Worm (Caenorhabditis elegans) whole organism, L4 larva: Measurements from ENCODE around the gene F09B12.3.

Experiments
- F10B5.3 ChIP-seq: sonication (generic microtip); optimal IDR thresholded peaks from 2 replicates; lab custom pipeline; 2016; ENCODE audit warnings: mild to moderate bottlenecking, missing genetic modification characterization, missing compliant biosample characterization
- F26F4.8 ChIP-seq: fragments of 200-800 bp; sonication (Bioruptor generic); conservative IDR thresholded peaks from 2 replicates; pipeline ENCODE4 v1.3.6; 2022; ENCODE audit warnings: missing genetic modification characterization, missing compliant biosample characterization
- T26A8.4 ChIP-seq: fragments of 200-800 bp; sonication (Bioruptor generic); IDR thresholded peaks from 2 replicates; pipeline ENCODE4 v1.3.6; 2022; ENCODE audit warnings: missing genetic modification characterization, missing compliant biosample characterization
- Y105C5A.15 ChIP-seq: fragments of 200-800 bp; sonication (Bioruptor generic); IDR thresholded peaks from 2 replicates; pipeline ENCODE4 v1.3.6; 2022; ENCODE audit warnings: missing genetic modification characterization, missing compliant biosample characterization
- Y5F2A.4 ChIP-seq: fragments of 200-800 bp; sonication (Bioruptor generic); optimal IDR thresholded peaks from 2 replicates; lab custom pipeline; 2018; ENCODE audit warnings: mild to moderate bottlenecking, missing genetic modification characterization, missing compliant biosample characterization
- ZK337.2 ChIP-seq: fragments of 200-800 bp; sonication (Bioruptor generic); IDR thresholded peaks from 2 replicates; pipeline ENCODE4 v1.3.6; 2022; ENCODE audit warnings: missing genetic modification reagents, missing genetic modification characterization, missing compliant biosample characterization
- attf-4 ChIP-seq: sonication (generic microtip); optimal IDR thresholded peaks from 3 replicates; lab custom pipeline; 2017; ENCODE audit warnings: missing biosample characterization, missing genetic modification characterization
- ceh-20 ChIP-seq: fragments of 200-800 bp; sonication (Bioruptor generic); IDR thresholded peaks from 2 replicates; pipeline ENCODE4 v1.3.6; 2022; ENCODE audit warnings: missing genetic modification reagents, missing genetic modification characterization, missing compliant biosample characterization
- ceh-44 ChIP-seq: fragments of 200-800 bp; sonication (Bioruptor generic); IDR thresholded peaks from 2 replicates; pipeline ENCODE4 v1.3.6; 2022; ENCODE audit warnings: missing genetic modification reagents, missing genetic modification characterization, missing compliant biosample characterization
- ceh-82 ChIP-seq: sonication (generic microtip); optimal IDR thresholded peaks from 2 replicates; lab custom pipeline; 2017; ENCODE audit warnings: missing biosample characterization, missing genetic modification characterization
- ctbp-1 ChIP-seq: fragments of 200-800 bp; sonication (Bioruptor generic); IDR thresholded peaks from 2 replicates; pipeline ENCODE4 v1.3.6; 2022; ENCODE audit warnings: missing genetic modification reagents, missing genetic modification characterization, missing compliant biosample characterization
- daf-16 ChIP-seq, 3 experiments: sonication (generic microtip); optimal IDR thresholded peaks; 2 replicates each; lab custom pipeline; 2016 to 2017; ENCODE audit warnings: missing genetic modification characterization in 3 of 3, missing genetic modification reagents in 3 of 3, mild to moderate bottlenecking in 2 of 3, missing compliant biosample characterization in 2 of 3, missing biosample characterization in 1 of 3, moderate library complexity in 1 of 3
- daf-19 ChIP-seq: fragments of 200-800 bp; sonication (Bioruptor generic); conservative IDR thresholded peaks from 2 replicates; pipeline ENCODE4 v1.3.6; 2022; ENCODE audit warnings: missing genetic modification characterization, missing compliant biosample characterization
- dmd-8 ChIP-seq: fragments of 200-800 bp; sonication (Bioruptor generic); IDR thresholded peaks from 2 replicates; pipeline ENCODE4 v1.3.6; 2022; ENCODE audit warnings: missing genetic modification characterization, missing compliant biosample characterization
- dmd-9 ChIP-seq: fragments of 200-800 bp; sonication (Bioruptor generic); IDR thresholded peaks from 2 replicates; pipeline ENCODE4 v1.3.6; 2022; ENCODE audit warnings: missing genetic modification reagents, missing genetic modification characterization, missing compliant biosample characterization
- dpl-1 ChIP-seq: fragments of 150-350 bp; optimal IDR thresholded peaks from 2 replicates; lab custom pipeline; 2014; ENCODE audit warnings: missing biosample characterization, missing genetic modification reagents, missing genetic modification characterization
- duxl-1 ChIP-seq: sonication (generic microtip); optimal IDR thresholded peaks from 2 replicates; lab custom pipeline; 2016; ENCODE audit warnings: mild to moderate bottlenecking, missing genetic modification characterization, moderate library complexity, missing compliant biosample characterization; ENCODE audit not compliant: poor library complexity
- egl-43 ChIP-seq: fragments of 200-800 bp; sonication (Bioruptor generic); IDR thresholded peaks from 2 replicates; pipeline ENCODE4 v1.3.6; 2022; ENCODE audit warnings: missing genetic modification reagents, missing genetic modification characterization, missing compliant biosample characterization
- hif-1 ChIP-seq, 2 experiments: sonication (generic microtip); optimal IDR thresholded peaks; 2 replicates each; lab custom pipeline; 2016 to 2017; ENCODE audit warnings: missing compliant biosample characterization in 2 of 2, missing genetic modification characterization in 2 of 2, missing genetic modification reagents in 2 of 2, missing genotype in 2 of 2, mild to moderate bottlenecking in 1 of 2
- hmg-1.1 ChIP-seq: fragments of 200-800 bp; sonication (Bioruptor generic); IDR thresholded peaks from 2 replicates; pipeline ENCODE4 v1.3.6; 2022; ENCODE audit warnings: missing genetic modification reagents, missing genetic modification characterization, missing compliant biosample characterization
- lim-7 ChIP-seq: fragments of 200-800 bp; sonication (Bioruptor generic); IDR thresholded peaks from 2 replicates; pipeline ENCODE4 v1.3.6; 2022; ENCODE audit warnings: missing genetic modification characterization, missing compliant biosample characterization
- lin-1 ChIP-seq: fragments of 200-800 bp; sonication (Bioruptor generic); IDR thresholded peaks from 2 replicates; pipeline ENCODE4 v1.3.6; 2022; ENCODE audit warnings: missing genetic modification reagents, missing genetic modification characterization, missing compliant biosample characterization
- lin-13 ChIP-seq: fragments of 150-350 bp; optimal IDR thresholded peaks from 2 replicates; lab custom pipeline; 2014; ENCODE audit warnings: missing biosample characterization, missing genetic modification reagents, missing genetic modification characterization
- lin-15B ChIP-seq: fragments of 150-350 bp; sonication (generic microtip); optimal IDR thresholded peaks from 3 replicates; lab custom pipeline; 2014; ENCODE audit warnings: missing biosample characterization, missing genetic modification characterization
- lin-39 ChIP-seq: fragments of 150-350 bp; optimal IDR thresholded peaks from 2 replicates; lab custom pipeline; 2014; ENCODE audit warnings: missing biosample characterization, missing genetic modification reagents, missing genetic modification characterization
- lsy-2 ChIP-seq, 2 experiments: fragments of 150-350 bp in 1 of 2; sonication (generic microtip) in 1 of 2; optimal IDR thresholded peaks; 2 replicates each; lab custom pipeline; 2014 to 2017; ENCODE audit warnings: missing biosample characterization in 2 of 2, missing genetic modification characterization in 2 of 2
- madf-9 ChIP-seq: fragments of 200-800 bp; sonication (Bioruptor generic); conservative IDR thresholded peaks from 2 replicates; pipeline ENCODE4 v1.3.6; 2022; ENCODE audit warnings: missing genetic modification reagents, missing genetic modification characterization, missing compliant biosample characterization
- mdl-1 ChIP-seq, 2 experiments: fragments of 150-350 bp in 1 of 2; sonication (generic microtip) in 1 of 2; optimal IDR thresholded peaks; 2 replicates each; lab custom pipeline; 2014 to 2017; ENCODE audit warnings: missing biosample characterization in 2 of 2, missing genetic modification characterization in 2 of 2
- mes-2 ChIP-seq: sonication (generic microtip); optimal IDR thresholded peaks from 2 replicates; lab custom pipeline; 2016; ENCODE audit warnings: missing genotype, mild to moderate bottlenecking, missing genetic modification characterization, missing compliant biosample characterization; ENCODE audit not compliant: poor library complexity, severe bottlenecking
- mxl-2 ChIP-seq: fragments of 200-800 bp; sonication (Bioruptor generic); conservative IDR thresholded peaks from 2 replicates; pipeline ENCODE4 v1.3.6; 2022; ENCODE audit warnings: missing genetic modification reagents, missing genetic modification characterization, missing compliant biosample characterization
- nhr-41 ChIP-seq: fragments of 200-800 bp; sonication (Bioruptor generic); IDR thresholded peaks from 2 replicates; pipeline ENCODE4 v1.3.6; 2022; ENCODE audit warnings: missing genetic modification reagents, missing genetic modification characterization, missing compliant biosample characterization
- nhr-48 ChIP-seq: sonication (generic microtip); optimal IDR thresholded peaks from 2 replicates; lab custom pipeline; 2016; ENCODE audit warnings: mild to moderate bottlenecking, missing genetic modification characterization, missing compliant biosample characterization
- nhr-6 ChIP-seq: fragments of 150-350 bp; optimal IDR thresholded peaks from 2 replicates; lab custom pipeline; 2014; ENCODE audit warnings: missing biosample characterization, missing genetic modification characterization
- unc-130 ChIP-seq: sonication (generic microtip); optimal IDR thresholded peaks from 2 replicates; lab custom pipeline; 2016; ENCODE audit warnings: missing genetic modification reagents, missing genetic modification characterization, missing compliant biosample characterization
- unc-62 ChIP-seq, 3 experiments: fragments of 150-350 bp in 1 of 3; sonication (generic microtip); optimal IDR thresholded peaks in 2 of 3; peaks in 1 of 3; 1 replicate in 1 of 3; 2 replicates in 2 of 3; lab custom pipeline; 2014 to 2017; ENCODE audit warnings: missing biosample characterization in 3 of 3, missing genetic modification characterization in 3 of 3, missing genetic modification reagents in 3 of 3, missing genotype in 1 of 3
- vab-7 ChIP-seq: fragments of 200-800 bp; sonication (Bioruptor generic); IDR thresholded peaks from 2 replicates; pipeline ENCODE4 v1.3.6; 2022; ENCODE audit warnings: missing genetic modification reagents, missing genetic modification characterization, missing compliant biosample characterization
- zfp-3 ChIP-seq: fragments of 200-800 bp; sonication (Bioruptor generic); conservative IDR thresholded peaks from 2 replicates; pipeline ENCODE4 v1.3.6; 2022; ENCODE audit warnings: missing genetic modification reagents, missing genetic modification characterization, missing compliant biosample characterization
- zip-11 ChIP-seq: fragments of 200-800 bp; sonication (Bioruptor generic); IDR thresholded peaks from 2 replicates; pipeline ENCODE4 v1.3.6; 2022; ENCODE audit warnings: missing genetic modification characterization, missing compliant biosample characterization
- ztf-11 ChIP-seq: fragments of 150-350 bp; optimal IDR thresholded peaks from 2 replicates; lab custom pipeline; 2014; ENCODE audit warnings: missing biosample characterization, missing genetic modification characterization

F09B12.3 gene

ce11 chrX:15146415-15147210 lies 48.9 kb upstream of the F09B12.3 start (continued):
- TF ChIP-seq dmd-8, result peak; percentile 83
- TF ChIP-seq F26F4.8 (GFP tag; lab: Robert Waterston, UW), result peak; percentile 75
- peak; percentile 55; the same call in 1 of the 2 replicates for TF ChIP-seq lin-1
- no peak for TF ChIP-seq zip-11 (GFP tag; lab: Robert Waterston, UW)
- TF ChIP-seq T26A8.4, result peak; percentile 55; the same call in 1 of the 2 replicates
- TF ChIP-seq Y105C5A.15 (GFP tag; lab: Robert Waterston, UW), result peak; percentile 62; the same call in 1 of the 2 replicates
- no peak for TF ChIP-seq nhr-6 (tag; lab: Kevin White, UChicago)
- peak; percentile 70 for TF ChIP-seq duxl-1
- peak; percentile 48; the same call in 1 of the 2 replicates for TF ChIP-seq ZK337.2
- TF ChIP-seq egl-43 (GFP tag; lab: Robert Waterston, UW), result peak; percentile 78
- no peak; the same call in 1 of the 2 replicates for TF ChIP-seq zfp-3 (GFP tag; lab: Robert Waterston, UW)
- 0 out of 2 replicates have a peak, but pooled peaks have one; percentile 54 for TF ChIP-seq madf-9 (GFP tag; lab: Robert Waterston, UW)
- TF ChIP-seq mes-2 (tag; lab: Kevin White, UChicago), result peak; percentile 75
- TF ChIP-seq hif-1 (tag; optimal IDR thresholded peaks at IDR 0.05; lab: Kevin White, UChicago), result no peak
- peak; percentile 49; the same call in 1 of the 2 replicates for TF ChIP-seq hmg-1.1 (GFP tag; lab: Robert Waterston, UW)
- TF ChIP-seq mxl-2 (GFP tag; lab: Robert Waterston, UW), result peak; percentile 67; the same call in 1 of the 2 replicates
- peak in 1 of 2 experiments; percentile 33 for TF ChIP-seq lsy-2 (tag; optimal IDR thresholded peaks at IDR 0.05; lab: Kevin White, UChicago)
- TF ChIP-seq Y5F2A.4 (GFP tag; lab: Kevin White, UChicago), result no peak
- TF ChIP-seq daf-19 (GFP tag; lab: Robert Waterston, UW), result peak; percentile 57; the same call in 1 of the 2 replicates
- peak in 1 of 2 experiments; percentile 71 for TF ChIP-seq daf-16 (GFP tag; optimal IDR thresholded peaks at IDR 0.05; lab: Kevin White, UChicago)
- TF ChIP-seq daf-16 (tag; optimal IDR thresholded peaks at IDR 0.05; lab: Kevin White, UChicago), result no peak
- no peak for TF ChIP-seq attf-4
- TF ChIP-seq mdl-1 (tag; optimal IDR thresholded peaks at IDR 0.05; lab: Kevin White, UChicago), result no peak
- TF ChIP-seq F10B5.3 (tag; lab: Kevin White, UChicago), result no peak

ce11 chrX:15134941-15135340 lies 37.2 kb upstream of the F09B12.3 start:
- TF ChIP-seq unc-62 (GFP tag; optimal IDR thresholded peaks at IDR 0.05 in 1 of 2; lab: Kevin White, UChicago), result no peak
- TF ChIP-seq unc-62 (tag; optimal IDR thresholded peaks at IDR 0.05; lab: Kevin White, UChicago), result no peak
- TF ChIP-seq ceh-82 (tag; lab: Kevin White, UChicago), result no peak
- TF ChIP-seq lin-39 (tag; lab: Kevin White, UChicago), result no peak
- TF ChIP-seq vab-7, result no peak
- TF ChIP-seq madf-9 (GFP tag; lab: Robert Waterston, UW), result no peak
- no peak for TF ChIP-seq nhr-48
- no peak for TF ChIP-seq unc-130 (GFP tag; lab: Kevin White, UChicago)

- no peak for TF ChIP-seq lin-13 (GFP tag; lab: Kevin White, UChicago)
- no peak for TF ChIP-seq ceh-44
- TF ChIP-seq ceh-82 (tag; lab: Kevin White, UChicago), result no peak
- TF ChIP-seq ztf-11, result no peak
- no peak for TF ChIP-seq lin-15B (tag; lab: Kevin White, UChicago)
- TF ChIP-seq lim-7 (GFP tag; lab: Robert Waterston, UW), result no peak
- no peak for TF ChIP-seq unc-130 (GFP tag; lab: Kevin White, UChicago)
- TF ChIP-seq ZK337.2, result no peak
- TF ChIP-seq nhr-41 (GFP tag; lab: Robert Waterston, UW), result no peak
- TF ChIP-seq Y105C5A.15 (GFP tag; lab: Robert Waterston, UW), result no peak
- TF ChIP-seq dmd-9, result no peak
- TF ChIP-seq ceh-20 (GFP tag; lab: Robert Waterston, UW), result no peak
- no peak for TF ChIP-seq ctbp-1
- TF ChIP-seq zfp-3 (GFP tag; lab: Robert Waterston, UW), result no peak
- no peak for TF ChIP-seq dpl-1 (GFP tag; lab: Kevin White, UChicago)
Measured at ce11 chrX:15133180-15133579, 35.4 kb upstream of the F09B12.3 start.
